Worm (Caenorhabditis elegans): ENCODE measurements around the gene hrpf-2.

Gene hrpf-2

ce11 chrIV:6421183-6421635, 44.9 kb upstream of the hrpf-2 start, which contains the start of gene puf-11 (continued):
- TF ChIP-seq mcd-1 (GFP tag; IDR thresholded peaks at IDR 0.05) (peak; percentile 58; the same call in 1 of the 2 replicates), C17E4.6 (GFP tag; IDR thresholded peaks at IDR 0.05) (peak; percentile 64), madf-8 (GFP tag; conservative IDR thresholded peaks at IDR 0.05) (peak; percentile 95), ztf-28 (GFP tag; IDR thresholded peaks at IDR 0.05) (no peak), F52B5.7 (tag; optimal IDR thresholded peaks at IDR 0.05) (no peak), madf-6 (GFP tag; IDR thresholded peaks at IDR 0.05) (peak; percentile 98), sea-2 (GFP tag; IDR thresholded peaks at IDR 0.05) (no peak), gei-17 (GFP tag; optimal IDR thresholded peaks at IDR 0.05) (no peak), snpc-4 (GFP tag; optimal IDR thresholded peaks at IDR 0.05) (peak; percentile 72), snpc-4 (tag; optimal IDR thresholded peaks at IDR 0.05) (peak; percentile 44 to 91 (median 88)), F49E8.2 (tag; optimal IDR thresholded peaks at IDR 0.05; ENCODE audit: insufficient read depth) (peak; percentile 73), ccch-3 (GFP tag; optimal IDR thresholded peaks at IDR 0.05) (no peak), F57A8.1 (GFP tag; optimal IDR thresholded peaks at IDR 0.05) (no peak), Y67H2A.10 (GFP tag; conservative IDR thresholded peaks at IDR 0.05) (0 out of 2 replicates have a peak, but pooled peaks have one; percentile 25), him-1 (tag; optimal IDR thresholded peaks at IDR 0.05) (peak; percentile 28), hlh-26 (GFP tag; conservative IDR thresholded peaks at IDR 0.05) (no peak), nhr-179 (tag; optimal IDR thresholded peaks at IDR 0.05) (no peak)

ce11 chrIV:6419031-6419582, 42.8 kb upstream of the hrpf-2 start, which contains the start of the genes Y73B6BL.23 and htp-2:
TSS of gene Y73B6BL.23 (minus strand) at chrIV:6419081.
TSS of gene htp-2 (plus strand) at chrIV:6419522.
- TF ChIP-seq B0336.3 (GFP tag; IDR thresholded peaks at IDR 0.05) (no peak), madf-6 (GFP tag; IDR thresholded peaks at IDR 0.05) (peak; percentile 13; the same call in 1 of the 2 replicates), snpc-4 (GFP tag; optimal IDR thresholded peaks at IDR 0.05) (no peak), snpc-4 (tag; optimal IDR thresholded peaks at IDR 0.05) (peak in 2 of 4 experiments; percentile 40 to 73), F55B11.4 (tag; optimal IDR thresholded peaks at IDR 0.05; ENCODE audit: borderline replicate concordance, insufficient read depth) (no peak), ceh-79 (tag; optimal IDR thresholded peaks at IDR 0.05) (no peak), nfya-2 (GFP tag; IDR thresholded peaks at IDR 0.05) (no peak), nfyb-1 (GFP tag; IDR thresholded peaks at IDR 0.05) (no peak), lsl-1 (GFP tag; optimal IDR thresholded peaks at IDR 0.05) (peak; percentile 83), Y79H2A.3 (GFP tag; conservative IDR thresholded peaks at IDR 0.05) (no peak), F33H1.4 (GFP tag; IDR thresholded peaks at IDR 0.05) (peak; percentile 68)

ce11 chrIV:6417612-6418011, 41.3 kb upstream of the hrpf-2 start:
- TF ChIP-seq xnd-1 (tag; optimal IDR thresholded peaks at IDR 0.05) (peak; percentile 36), attf-6 (GFP tag; IDR thresholded peaks at IDR 0.05) (0 out of 2 replicates have a peak, but pooled peaks have one; percentile 52), lin-26 (GFP tag; IDR thresholded peaks at IDR 0.05) (peak; percentile 38; the same call in 1 of the 2 replicates), nhr-27 (tag; optimal IDR thresholded peaks at IDR 0.05) (no peak), snpc-3.4 (tag; optimal IDR thresholded peaks at IDR 0.05) (peak; percentile 36), snpc-4 (GFP tag; optimal IDR thresholded peaks at IDR 0.05) (no peak), snpc-4 (tag; optimal IDR thresholded peaks at IDR 0.05) (peak in 1 of 4 experiments; percentile 55), F49E8.2 (tag; optimal IDR thresholded peaks at IDR 0.05; ENCODE audit: insufficient read depth) (peak; percentile 71), hsf-1 (GFP tag; IDR thresholded peaks at IDR 0.05) (no peak), tbx-9 (tag; optimal IDR thresholded peaks at IDR 0.05; ENCODE audit: borderline replicate concordance) (no peak)

ce11 chrIV:6416553-6416952, 40.2 kb upstream of the hrpf-2 start, which contains the start of gene Y73B6BL.22:
TSS of gene Y73B6BL.22 (minus strand) at chrIV:6416653.
- TF ChIP-seq die-1 (tag; optimal IDR thresholded peaks at IDR 0.05) (no peak), unc-130 (GFP tag; optimal IDR thresholded peaks at IDR 0.05) (no peak), unc-62 (GFP tag; optimal IDR thresholded peaks at IDR 0.05) (no peak), ceh-91 (GFP tag; IDR thresholded peaks at IDR 0.05) (no peak), ceh-100 (GFP tag; IDR thresholded peaks at IDR 0.05) (no peak), dpl-1 (GFP tag; optimal IDR thresholded peaks at IDR 0.05) (no peak), zfh-2 (GFP tag; conservative IDR thresholded peaks at IDR 0.05) (no peak), pha-4 (tag; optimal IDR thresholded peaks at IDR 0.05) (no peak), repo-1 (tag; optimal IDR thresholded peaks at IDR 0.05) (no peak), ccch-3 (GFP tag; optimal IDR thresholded peaks at IDR 0.05) (no peak), Y53G8AR.9 (GFP tag; conservative IDR thresholded peaks at IDR 0.05) (no peak)
